Fruit fly (Drosophila melanogaster) whole organism, embryonic: Measurements from ENCODE around the gene CG14840.

Source experiments
- Antp ChIP-seq: fragments of 200-800 bp; sonication (Bioruptor generic); optimal IDR thresholded peaks from 3 replicates; lab custom pipeline; 2016; ENCODE audit warnings: missing biosample characterization, missing genetic modification characterization
- Bgb ChIP-seq: fragments of 200-800 bp; sonication (Bioruptor generic); IDR thresholded peaks from 2 replicates; pipeline ENCODE4 v1.3.6; 2022; ENCODE audit warnings: missing biosample characterization, missing genetic modification characterization; ENCODE audit not compliant: partially characterized antibody
- CG10209 ChIP-seq: fragments of 200-800 bp; sonication (Bioruptor generic); optimal IDR thresholded peaks from 3 replicates; lab custom pipeline; 2017; ENCODE audit warnings: missing biosample characterization, mild to moderate bottlenecking, missing genetic modification characterization, missing genetic modification reagents
- CG10366 ChIP-seq: fragments of 200-800 bp; sonication (Bioruptor generic); IDR thresholded peaks from 2 replicates; pipeline ENCODE4 v1.3.6; 2022; ENCODE audit warnings: missing biosample characterization, missing genetic modification characterization
- CG10979 ChIP-seq: fragments of 200-800 bp; sonication (Bioruptor generic); optimal IDR thresholded peaks from 2 replicates; lab custom pipeline; 2018; ENCODE audit warnings: missing biosample characterization, mild to moderate bottlenecking, missing genetic modification characterization, moderate library complexity
- CG13287 ChIP-seq: fragments of 200-800 bp; sonication (Bioruptor generic); IDR thresholded peaks from 2 replicates; pipeline ENCODE4 v1.3.6; 2022; ENCODE audit warnings: missing biosample characterization, missing genetic modification characterization; ENCODE audit not compliant: partially characterized antibody
- CG13296 ChIP-seq: fragments of 200-800 bp; sonication (Bioruptor generic); optimal IDR thresholded peaks from 3 replicates; lab custom pipeline; 2018; ENCODE audit warnings: missing biosample characterization, mild to moderate bottlenecking, missing genetic modification characterization
- CG13424 ChIP-seq: fragments of 200-800 bp; sonication (Bioruptor generic); optimal IDR thresholded peaks from 2 replicates; lab custom pipeline; 2019; ENCODE audit warnings: missing biosample characterization, mild to moderate bottlenecking, missing genetic modification characterization, moderate library complexity
- CG14710 ChIP-seq: fragments of 200-800 bp; sonication (Bioruptor generic); optimal IDR thresholded peaks from 3 replicates; lab custom pipeline; 2019; ENCODE audit warnings: missing biosample characterization, mild to moderate bottlenecking, missing genetic modification characterization, moderate library complexity
- CG14965 ChIP-seq: fragments of 200-800 bp; sonication (Bioruptor generic); optimal IDR thresholded peaks from 2 replicates; lab custom pipeline; 2016; ENCODE audit warnings: missing biosample characterization, missing genetic modification characterization, borderline replicate concordance
- CG15514 ChIP-seq: fragments of 200-800 bp; sonication (Bioruptor generic); optimal IDR thresholded peaks from 3 replicates; lab custom pipeline; 2017; ENCODE audit warnings: missing biosample characterization, missing genetic modification characterization, mild to moderate bottlenecking, moderate library complexity, missing genetic modification reagents
- CG1603 ChIP-seq: fragments of 200-800 bp; sonication (Bioruptor generic); optimal IDR thresholded peaks from 2 replicates; lab custom pipeline; 2019; ENCODE audit warnings: missing biosample characterization, mild to moderate bottlenecking, missing genetic modification characterization, moderate library complexity
- CG17359 ChIP-seq: fragments of 200-800 bp; sonication (Bioruptor generic); optimal IDR thresholded peaks from 3 replicates; lab custom pipeline; 2018; ENCODE audit warnings: missing biosample characterization, mild to moderate bottlenecking, missing genetic modification characterization, moderate library complexity
- CG17612 ChIP-seq: fragments of 200-800 bp; sonication (Bioruptor generic); IDR thresholded peaks from 2 replicates; pipeline ENCODE4 v1.3.6; 2022; ENCODE audit warnings: missing biosample characterization, missing genetic modification characterization
- CG1792 ChIP-seq: fragments of 200-800 bp; sonication (Bioruptor generic); optimal IDR thresholded peaks from 2 replicates; lab custom pipeline; 2016; ENCODE audit warnings: missing biosample characterization, missing genetic modification characterization
- CG32767 ChIP-seq: fragments of 200-800 bp; sonication (Bioruptor generic); IDR thresholded peaks from 2 replicates; pipeline ENCODE4 v1.3.6; 2022; ENCODE audit warnings: missing biosample characterization, missing genetic modification characterization
- CHES-1-like ChIP-seq: fragments of 200-800 bp; sonication (Bioruptor generic); optimal IDR thresholded peaks from 2 replicates; lab custom pipeline; 2016; ENCODE audit warnings: missing biosample characterization, missing genetic modification characterization
- Doc2 ChIP-seq: fragments of 200-800 bp; sonication (Bioruptor generic); IDR thresholded peaks from 2 replicates; pipeline ENCODE4 v1.3.6; 2022; ENCODE audit warnings: missing biosample characterization, missing genetic modification characterization
- Dp ChIP-seq: fragments of 200-800 bp; sonication (Bioruptor generic); optimal IDR thresholded peaks from 2 replicates; lab custom pipeline; 2018; ENCODE audit warnings: missing biosample characterization, mild to moderate bottlenecking, missing genetic modification characterization, moderate library complexity
- Drgx ChIP-seq: fragments of 200-800 bp; sonication (Bioruptor generic); IDR thresholded peaks from 2 replicates; pipeline ENCODE4 v1.3.6; 2022; ENCODE audit warnings: missing biosample characterization, missing genetic modification characterization
- HLH3B ChIP-seq: fragments of 200-800 bp; sonication (Bioruptor generic); IDR thresholded peaks from 2 replicates; pipeline ENCODE4 v1.3.6; 2022; ENCODE audit warnings: missing biosample characterization, missing genetic modification characterization
- Kr ChIP-seq: fragments of 200-800 bp; sonication (Bioruptor generic); optimal IDR thresholded peaks from 2 replicates; lab custom pipeline; 2017; ENCODE audit warnings: missing biosample characterization, mild to moderate bottlenecking, missing genetic modification characterization
- Med ChIP-seq: fragments of 200-800 bp; sonication (Bioruptor generic); peaks from one replicate; lab custom pipeline; 2016; ENCODE audit warnings: missing biosample characterization, missing genetic modification characterization, mild to moderate bottlenecking, inconsistent platforms, moderate library complexity
- Sox102F ChIP-seq: fragments of 200-800 bp; sonication (Bioruptor generic); optimal IDR thresholded peaks from 2 replicates; lab custom pipeline; 2018; ENCODE audit warnings: missing biosample characterization, mild to moderate bottlenecking, missing genetic modification characterization, moderate library complexity
- Trl ChIP-seq, 3 experiments: fragments of >200 bp in 2 of 3; fragments of 200-800 bp in 1 of 3; sonication (Bioruptor generic) in 1 of 3; optimal IDR thresholded peaks; 2 replicates in 1 of 3; 3 replicates in 2 of 3; lab custom pipeline; 2016 to 2017; ENCODE audit warnings: missing biosample characterization in 1 of 3, missing genetic modification characterization in 1 of 3
- al ChIP-seq: fragments of 200-800 bp; sonication (Bioruptor generic); IDR thresholded peaks from 2 replicates; pipeline ENCODE4 v1.3.6; 2022; ENCODE audit warnings: missing biosample characterization, missing genetic modification characterization
- bsh ChIP-seq, 2 experiments: fragments of 200-800 bp; sonication (Bioruptor generic); optimal IDR thresholded peaks; 2 replicates each; lab custom pipeline; 2017 to 2018; ENCODE audit warnings: mild to moderate bottlenecking in 2 of 2, missing biosample characterization in 2 of 2, missing genetic modification characterization in 2 of 2, moderate library complexity in 1 of 2
- cas ChIP-seq: fragments of 200-800 bp; sonication (Bioruptor generic); IDR thresholded peaks from 2 replicates; pipeline ENCODE4 v1.3.6; 2022; ENCODE audit warnings: missing biosample characterization, missing genetic modification characterization
- exex ChIP-seq: fragments of 200-800 bp; sonication (Bioruptor generic); optimal IDR thresholded peaks from 4 replicates; lab custom pipeline; 2018; ENCODE audit warnings: missing biosample characterization, mild to moderate bottlenecking, missing genetic modification characterization, moderate library complexity
- grn ChIP-seq: fragments of 200-800 bp; sonication (Bioruptor generic); optimal IDR thresholded peaks from 3 replicates; lab custom pipeline; 2017; ENCODE audit warnings: missing biosample characterization, missing genetic modification characterization
- gt ChIP-seq: fragments of 200-800 bp; sonication (Bioruptor generic); IDR thresholded peaks from 2 replicates; pipeline ENCODE4 v1.3.6; 2022; ENCODE audit warnings: missing biosample characterization, missing genetic modification characterization
- hth ChIP-seq: fragments of >200 bp; optimal IDR thresholded peaks from 2 replicates; lab custom pipeline; 2017; ENCODE audit warnings: inconsistent platforms
- inv ChIP-seq: fragments of 200-800 bp; sonication (Bioruptor generic); IDR thresholded peaks from 2 replicates; pipeline ENCODE4 v1.3.6; 2022; ENCODE audit warnings: missing biosample characterization, missing genetic modification characterization; ENCODE audit not compliant: partially characterized antibody
- jigr1 ChIP-seq: fragments of 200-800 bp; sonication (Bioruptor generic); IDR thresholded peaks from 3 replicates; pipeline ENCODE4 v1.3.6; 2022; ENCODE audit warnings: missing biosample characterization, missing genetic modification characterization
- lab ChIP-seq: fragments of 200-800 bp; sonication (Bioruptor generic); optimal IDR thresholded peaks from 3 replicates; lab custom pipeline; 2017; ENCODE audit warnings: missing biosample characterization, missing genetic modification characterization, mild to moderate bottlenecking, moderate library complexity, missing genetic modification reagents
- lbe ChIP-seq: fragments of 200-800 bp; sonication (Bioruptor generic); optimal IDR thresholded peaks from 2 replicates; lab custom pipeline; 2016; ENCODE audit warnings: missing biosample characterization, mild to moderate bottlenecking, missing genetic modification characterization
- pb ChIP-seq: fragments of 200-800 bp; sonication (Bioruptor generic); optimal IDR thresholded peaks from 3 replicates; lab custom pipeline; 2016; ENCODE audit warnings: missing biosample characterization, missing genetic modification characterization
- prd ChIP-seq, 3 experiments: fragments of >200 bp in 2 of 3; fragments of 200-800 bp in 1 of 3; sonication (Bioruptor generic) in 1 of 3; optimal IDR thresholded peaks in 2 of 3; IDR thresholded peaks in 1 of 3; 2 replicates in 2 of 3; 3 replicates in 1 of 3; pipeline versions ENCODE4 v1.3.6 to Lab custom; 2017 to 2022; ENCODE audit warnings: missing biosample characterization in 1 of 3, missing genetic modification characterization in 1 of 3
- sens ChIP-seq: fragments of 200-800 bp; sonication (Bioruptor generic); peaks from one replicate; lab custom pipeline; 2016; ENCODE audit warnings: missing biosample characterization, missing genetic modification characterization
- sug ChIP-seq: fragments of 200-800 bp; optimal IDR thresholded peaks from 2 replicates; lab custom pipeline; 2019; ENCODE audit warnings: missing biosample characterization, mild to moderate bottlenecking, missing genetic modification characterization, moderate library complexity
- tap ChIP-seq: fragments of 200-800 bp; optimal IDR thresholded peaks from 3 replicates; lab custom pipeline; 2019; ENCODE audit warnings: missing biosample characterization, mild to moderate bottlenecking, missing genetic modification characterization, moderate library complexity
- tup ChIP-seq: fragments of 200-800 bp; sonication (Bioruptor generic); optimal IDR thresholded peaks from 2 replicates; lab custom pipeline; 2016; ENCODE audit warnings: missing biosample characterization, mild to moderate bottlenecking, missing genetic modification characterization, moderate library complexity
- unpg ChIP-seq: fragments of 200-800 bp; sonication (Bioruptor generic); optimal IDR thresholded peaks from 3 replicates; lab custom pipeline; 2018; ENCODE audit warnings: missing biosample characterization, mild to moderate bottlenecking, missing genetic modification characterization, moderate library complexity
- usp ChIP-seq: fragments of >200 bp; optimal IDR thresholded peaks from 2 replicates; lab custom pipeline; 2017; ENCODE audit warnings: missing biosample characterization, missing genetic modification characterization
- vnd ChIP-seq: fragments of 200-800 bp; sonication (Bioruptor generic); IDR thresholded peaks from 3 replicates; pipeline ENCODE4 v1.3.6; 2022; ENCODE audit warnings: missing biosample characterization, missing genetic modification characterization; ENCODE audit not compliant: partially characterized antibody
- wek ChIP-seq: fragments of 200-800 bp; sonication (Bioruptor generic); optimal IDR thresholded peaks from 3 replicates; lab custom pipeline; 2018; ENCODE audit warnings: missing biosample characterization, mild to moderate bottlenecking, missing genetic modification characterization, moderate library complexity

The CG14840 gene

DNA sequence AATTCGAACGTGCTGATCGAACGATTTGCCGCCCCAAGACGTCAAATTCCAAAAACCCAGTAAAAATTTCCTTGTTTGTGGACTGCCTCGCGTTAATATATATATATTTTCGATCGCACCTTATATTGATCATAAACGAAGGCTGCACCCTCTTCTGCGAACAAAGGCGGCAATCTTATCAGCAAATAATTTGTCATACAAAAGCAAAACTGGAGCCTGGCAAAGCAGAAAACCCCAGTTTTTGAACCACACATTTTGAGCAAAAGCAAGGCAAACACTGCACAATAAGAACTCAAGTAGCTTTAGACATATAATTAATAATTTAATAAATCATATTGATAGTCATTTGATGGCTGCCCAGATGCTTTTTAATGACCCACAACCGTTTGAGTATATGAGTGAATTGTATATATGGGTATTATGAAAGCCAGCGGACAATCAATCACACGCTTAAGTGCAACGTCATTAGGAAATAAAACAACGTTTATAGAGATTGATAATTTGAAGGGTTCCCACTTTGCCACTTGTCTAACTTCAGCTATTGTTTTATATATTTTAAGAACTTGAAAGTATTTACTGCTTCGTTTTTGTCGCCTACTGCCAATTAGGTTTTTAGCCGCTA lies 33.5 kb upstream of the CG14840 start:
- peak; percentile 35 for TF ChIP-seq grn (GFP tag; lab: Kevin White, UChicago)
- no peak for TF ChIP-seq vnd (GFP tag; lab: Robert Waterston, UW)
- TF ChIP-seq sens = peak; percentile 52
- TF ChIP-seq Med (GFP tag; lab: Kevin White, UChicago) = peak; percentile 30
- no peak for TF ChIP-seq wek (GFP tag; lab: Kevin White, UChicago)
- TF ChIP-seq hth (lab: Kevin White, UChicago) = no peak
- no peak for TF ChIP-seq HLH3B
- TF ChIP-seq lab (GFP tag; lab: Kevin White, UChicago) = peak; percentile 12
- peak; percentile 7 for TF ChIP-seq sug (tag; lab: Kevin White, UChicago)
- TF ChIP-seq lbe = peak; percentile 35
- TF ChIP-seq al (GFP tag; lab: Robert Waterston, UW) = no peak
- peak; percentile 3 for TF ChIP-seq exex
- no peak for TF ChIP-seq CG14710 (tag; lab: Kevin White, UChicago)
- TF ChIP-seq, all 482 proteins: peak for 7

DNA sequence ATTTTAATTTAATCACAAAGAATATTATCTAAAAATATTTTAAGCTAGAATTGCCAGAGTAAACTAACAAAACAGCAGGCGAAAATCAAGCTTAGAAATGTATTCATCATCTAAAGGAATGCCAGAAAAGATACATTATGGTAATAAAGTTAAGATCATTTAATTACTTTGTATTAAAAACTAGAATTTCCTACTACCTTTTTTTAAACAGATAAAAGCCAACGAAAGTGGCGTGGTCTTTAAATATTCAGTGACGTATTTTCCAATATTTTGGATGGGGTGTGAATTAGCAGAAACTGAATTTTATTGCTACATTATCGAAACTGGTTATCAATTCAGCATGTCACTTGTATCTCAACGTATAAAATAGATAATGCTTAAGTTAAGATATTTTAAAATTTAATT lies 31.3 kb upstream of the CG14840 start:
- TF ChIP-seq usp (no peak), pb (GFP tag; lab: Kevin White, UChicago) (no peak), jigr1 (GFP tag; lab: Robert Waterston, UW) (no peak), Drgx (GFP tag; lab: Robert Waterston, UW) (peak; percentile 7; the same call in 1 of the 2 replicates), bsh (GFP tag; optimal IDR thresholded peaks at IDR 0.05; lab: Kevin White, UChicago) (peak in 1 of 2 experiments; percentile 34)

- TF ChIP-seq CG1603 (tag; lab: Kevin White, UChicago) = no peak
- no peak for TF ChIP-seq CG32767 (GFP tag; lab: Robert Waterston, UW)
- no peak for TF ChIP-seq Antp (GFP tag; lab: Kevin White, UChicago)
- no peak for TF ChIP-seq CG14965
- TF ChIP-seq tup (GFP tag; lab: Kevin White, UChicago) = no peak
- no peak for TF ChIP-seq prd (optimal IDR thresholded peaks at IDR 0.05; lab: Kevin White, UChicago)
- TF ChIP-seq prd (GFP tag; IDR thresholded peaks at IDR 0.05; lab: Robert Waterston, UW) = peak; percentile 28; the same call in 1 of the 3 replicates
- no peak for TF ChIP-seq gt (GFP tag; lab: Robert Waterston, UW)
- no peak for TF ChIP-seq CG10366
- no peak for TF ChIP-seq CHES-1-like (GFP tag; lab: Kevin White, UChicago)
- TF ChIP-seq cas = no peak
- peak; percentile 32 for TF ChIP-seq unpg (GFP tag; lab: Kevin White, UChicago)
- TF ChIP-seq CG17612 = no peak
- no peak for TF ChIP-seq Dp (GFP tag; lab: Kevin White, UChicago)
- TF ChIP-seq CG1792 (GFP tag; lab: Kevin White, UChicago) = no peak
- peak; percentile 17 for TF ChIP-seq CG13424 (tag; lab: Kevin White, UChicago)
- TF ChIP-seq CG13287 (GFP tag; lab: Robert Waterston, UW) = no peak
- TF ChIP-seq CG13296 (GFP tag; lab: Kevin White, UChicago) = peak; percentile 8
- TF ChIP-seq Trl (optimal IDR thresholded peaks at IDR 0.05; lab: Kevin White, UChicago) = no peak
- no peak for TF ChIP-seq Trl (GFP tag; optimal IDR thresholded peaks at IDR 0.05; lab: Kevin White, UChicago)
- peak; percentile 21 for TF ChIP-seq tap (tag; lab: Kevin White, UChicago)
- TF ChIP-seq Sox102F = peak; percentile 13
- TF ChIP-seq Kr (GFP tag; lab: Kevin White, UChicago) = no peak
- peak; percentile 14 for TF ChIP-seq CG10209 (GFP tag; lab: Kevin White, UChicago)
- no peak for TF ChIP-seq inv
- peak; percentile 16 for TF ChIP-seq CG10979
- TF ChIP-seq CG17359 = peak; percentile 27
- TF ChIP-seq Doc2 (GFP tag; lab: Robert Waterston, UW) = no peak
- TF ChIP-seq Bgb = no peak
- TF ChIP-seq CG15514 (GFP tag; lab: Kevin White, UChicago) = peak; percentile 15
Observed at dm6 chr3R:14291431-14291830, 30.4 kb upstream of the CG14840 start.
